Fruit fly (Drosophila melanogaster): ENCODE data around the gene spz5.

dm6 chr3L:2848269-2848668 is 43.7 kb downstream of the spz5 start:
- TF ChIP-seq Lpt (GFP tag; optimal IDR thresholded peaks at IDR 0.05), result peak; percentile 34
- TF ChIP-seq Sox15 (GFP tag; optimal IDR thresholded peaks at IDR 0.05), result no peak
- TF ChIP-seq CG3919 (GFP tag; optimal IDR thresholded peaks at IDR 0.05), result peak; percentile 27
- TF ChIP-seq CG3032 (tag; optimal IDR thresholded peaks at IDR 0.05), result peak; percentile 22
- TF ChIP-seq Hr39 (GFP tag; optimal IDR thresholded peaks at IDR 0.05), result no peak
- no peak for TF ChIP-seq achi (GFP tag; optimal IDR thresholded peaks at IDR 0.05)
- TF ChIP-seq CG10631 (GFP tag; optimal IDR thresholded peaks at IDR 0.05), result peak; percentile 36
- no peak for TF ChIP-seq Met (GFP tag; optimal IDR thresholded peaks at IDR 0.05)
- no peak for TF ChIP-seq CG1621 (tag; optimal IDR thresholded peaks at IDR 0.05)
- TF ChIP-seq Sox102F (GFP tag; optimal IDR thresholded peaks at IDR 0.05), result no peak
